Fruit fly (Drosophila melanogaster) whole organism, embryonic: ENCODE results near the gene how.
A peak's percentile ranks its signal among the peaks of the same experiment; 100 is the strongest.

Experiments
- CG10274 ChIP-seq: fragments of 200-800 bp; sonication (Bioruptor generic); optimal IDR thresholded peaks from 3 replicates; lab custom pipeline; 2017; ENCODE audit warnings: missing biosample characterization, mild to moderate bottlenecking, missing genetic modification characterization
- CG10565 ChIP-seq: fragments of 200-800 bp; sonication (Bioruptor generic); optimal IDR thresholded peaks from 3 replicates; lab custom pipeline; 2016; ENCODE audit warnings: missing biosample characterization, mild to moderate bottlenecking, missing genetic modification characterization
- CG11560 ChIP-seq: fragments of 200-800 bp; sonication (Bioruptor generic); IDR thresholded peaks from 3 replicates; pipeline ENCODE4 v1.3.6; 2022; ENCODE audit warnings: missing biosample characterization, missing genetic modification characterization
- CG11695 ChIP-seq: fragments of 200-800 bp; sonication (Bioruptor generic); IDR thresholded peaks from 3 replicates; pipeline ENCODE4 v1.3.6; 2022; ENCODE audit warnings: missing biosample characterization, missing genetic modification characterization
- CG13287 ChIP-seq: fragments of 200-800 bp; sonication (Bioruptor generic); IDR thresholded peaks from 2 replicates; pipeline ENCODE4 v1.3.6; 2022; ENCODE audit warnings: missing biosample characterization, missing genetic modification characterization; ENCODE audit not compliant: partially characterized antibody
- CG13775 ChIP-seq: fragments of 200-800 bp; sonication (Bioruptor generic); optimal IDR thresholded peaks from 3 replicates; lab custom pipeline; 2017; ENCODE audit warnings: missing biosample characterization, mild to moderate bottlenecking, missing genetic modification characterization
- CG13894 ChIP-seq: fragments of 200-800 bp; sonication (Bioruptor generic); optimal IDR thresholded peaks from 3 replicates; lab custom pipeline; 2018; ENCODE audit warnings: missing biosample characterization, mild to moderate bottlenecking, missing genetic modification characterization, moderate library complexity
- CG14050 ChIP-seq: fragments of 200-800 bp; sonication (Bioruptor generic); IDR thresholded peaks from 3 replicates; pipeline ENCODE4 v1.3.6; 2022; ENCODE audit warnings: missing biosample characterization, missing genetic modification characterization
- CG14965 ChIP-seq: fragments of 200-800 bp; sonication (Bioruptor generic); optimal IDR thresholded peaks from 2 replicates; lab custom pipeline; 2016; ENCODE audit warnings: missing biosample characterization, missing genetic modification characterization, borderline replicate concordance
- CG15269 ChIP-seq: fragments of 200-800 bp; sonication (Bioruptor generic); optimal IDR thresholded peaks from 2 replicates; lab custom pipeline; 2018; ENCODE audit warnings: missing biosample characterization, mild to moderate bottlenecking, missing genetic modification characterization, moderate library complexity
- CG1602 ChIP-seq: fragments of 200-800 bp; sonication (Bioruptor generic); optimal IDR thresholded peaks from 3 replicates; lab custom pipeline; 2016; ENCODE audit warnings: missing biosample characterization, missing genetic modification characterization
- CG17359 ChIP-seq: fragments of 200-800 bp; sonication (Bioruptor generic); optimal IDR thresholded peaks from 3 replicates; lab custom pipeline; 2018; ENCODE audit warnings: missing biosample characterization, mild to moderate bottlenecking, missing genetic modification characterization, moderate library complexity
- CG3407 ChIP-seq: fragments of 200-800 bp; sonication (Bioruptor generic); optimal IDR thresholded peaks from 2 replicates; lab custom pipeline; 2018; ENCODE audit warnings: missing biosample characterization, mild to moderate bottlenecking, missing genetic modification characterization
- CG42726 ChIP-seq: fragments of 200-800 bp; sonication (Bioruptor generic); IDR thresholded peaks from 2 replicates; pipeline ENCODE4 v1.3.6; 2022; ENCODE audit warnings: missing biosample characterization, missing genetic modification characterization; ENCODE audit not compliant: partially characterized antibody
- CG4360 ChIP-seq: fragments of 200-800 bp; sonication (Bioruptor generic); IDR thresholded peaks from 2 replicates; pipeline ENCODE4 v1.3.6; 2022; ENCODE audit warnings: missing biosample characterization, missing genetic modification characterization
- CG6854 ChIP-seq: fragments of 200-800 bp; sonication (Bioruptor generic); optimal IDR thresholded peaks from 3 replicates; lab custom pipeline; 2017; ENCODE audit warnings: missing biosample characterization, mild to moderate bottlenecking, missing genetic modification characterization
- CG7357 ChIP-seq: fragments of 200-800 bp; sonication (Bioruptor generic); IDR thresholded peaks from 3 replicates; pipeline ENCODE4 v1.3.6; 2022; ENCODE audit warnings: missing biosample characterization, missing genetic modification characterization
- CG7745 ChIP-seq: fragments of 200-800 bp; sonication (Bioruptor generic); optimal IDR thresholded peaks from 2 replicates; lab custom pipeline; 2018; ENCODE audit warnings: missing biosample characterization, mild to moderate bottlenecking, missing genetic modification characterization, moderate library complexity
- D ChIP-seq, 2 experiments: fragments of 200-800 bp in 1 of 2; fragments of >200 bp in 1 of 2; sonication (Bioruptor generic) in 1 of 2; optimal IDR thresholded peaks; 2 replicates in 1 of 2; 3 replicates in 1 of 2; lab custom pipeline; 2017; ENCODE audit warnings: mild to moderate bottlenecking in 1 of 2, missing biosample characterization in 1 of 2, missing genetic modification characterization in 1 of 2, missing genetic modification reagents in 1 of 2
- D19B ChIP-seq: fragments of 200-800 bp; sonication (Bioruptor generic); optimal IDR thresholded peaks from 2 replicates; lab custom pipeline; 2017; ENCODE audit warnings: missing biosample characterization, mild to moderate bottlenecking, missing genetic modification characterization
- Dip3 ChIP-seq: fragments of 200-800 bp; sonication (Bioruptor generic); optimal IDR thresholded peaks from 3 replicates; lab custom pipeline; 2016; ENCODE audit warnings: missing biosample characterization, missing genetic modification characterization
- Dref ChIP-seq: fragments of 200-800 bp; sonication (Bioruptor generic); IDR thresholded peaks from 2 replicates; pipeline ENCODE4 v1.3.6; 2022; ENCODE audit warnings: missing biosample characterization, missing genetic modification characterization
- Elba2 ChIP-seq: fragments of 200-800 bp; sonication (Bioruptor generic); optimal IDR thresholded peaks from 3 replicates; lab custom pipeline; 2016; ENCODE audit warnings: missing biosample characterization, missing genetic modification characterization
- Fer1 ChIP-seq: fragments of 200-800 bp; sonication (Bioruptor generic); optimal IDR thresholded peaks from 2 replicates; lab custom pipeline; 2017; ENCODE audit warnings: missing biosample characterization, mild to moderate bottlenecking, missing genetic modification characterization
- HLH4C ChIP-seq: fragments of 200-800 bp; sonication (Bioruptor generic); IDR thresholded peaks from 3 replicates; pipeline ENCODE4 v1.3.6; 2022; ENCODE audit warnings: missing biosample characterization, missing genetic modification characterization; ENCODE audit not compliant: partially characterized antibody
- HmgD ChIP-seq: fragments of 200-800 bp; sonication (Bioruptor generic); optimal IDR thresholded peaks from 3 replicates; lab custom pipeline; 2016; ENCODE audit warnings: missing biosample characterization, missing genetic modification characterization
- Jarid2 ChIP-seq: fragments of 200-800 bp; sonication (Bioruptor generic); optimal IDR thresholded peaks from 3 replicates; lab custom pipeline; 2017; ENCODE audit warnings: mild to moderate bottlenecking, missing biosample characterization, missing genetic modification reagents, missing genetic modification characterization
- Meics ChIP-seq: fragments of 200-800 bp; sonication (Bioruptor generic); optimal IDR thresholded peaks from 2 replicates; lab custom pipeline; 2017; ENCODE audit warnings: missing biosample characterization, mild to moderate bottlenecking, missing genetic modification characterization
- abd-A ChIP-seq: fragments of 200-800 bp; sonication (Bioruptor generic); optimal IDR thresholded peaks from 3 replicates; lab custom pipeline; 2019; ENCODE audit warnings: missing biosample characterization, mild to moderate bottlenecking, missing genetic modification characterization, moderate library complexity
- amos ChIP-seq: fragments of 200-800 bp; sonication (Bioruptor generic); IDR thresholded peaks from 2 replicates; pipeline ENCODE4 v1.3.6; 2022; ENCODE audit warnings: missing biosample characterization, missing genetic modification characterization; ENCODE audit not compliant: partially characterized antibody
- da ChIP-seq: fragments of 200-800 bp; sonication (Bioruptor generic); optimal IDR thresholded peaks from 2 replicates; lab custom pipeline; 2016; ENCODE audit warnings: missing biosample characterization, missing genetic modification characterization
- dan ChIP-seq: fragments of 200-800 bp; sonication (Bioruptor generic); IDR thresholded peaks from 2 replicates; pipeline ENCODE4 v1.3.6; 2022; ENCODE audit warnings: missing biosample characterization, missing genetic modification characterization
- dm ChIP-seq: fragments of 200-800 bp; sonication (Bioruptor generic); optimal IDR thresholded peaks from 3 replicates; lab custom pipeline; 2016; ENCODE audit warnings: missing biosample characterization, missing genetic modification characterization
- eve ChIP-seq, 2 experiments: fragments of >200 bp; optimal IDR thresholded peaks; 2 replicates each; lab custom pipeline; 2017; ENCODE audit warnings: missing biosample characterization in 2 of 2, missing genetic modification characterization in 2 of 2
- ewg ChIP-seq: fragments of 200-800 bp; sonication (Bioruptor generic); optimal IDR thresholded peaks from 3 replicates; lab custom pipeline; 2017; ENCODE audit warnings: mild to moderate bottlenecking, missing biosample characterization, missing genetic modification reagents, missing genetic modification characterization
- gem ChIP-seq: fragments of 200-800 bp; sonication (Bioruptor generic); optimal IDR thresholded peaks from 2 replicates; lab custom pipeline; 2019; ENCODE audit warnings: missing biosample characterization, mild to moderate bottlenecking, missing genetic modification characterization, moderate library complexity
- hth ChIP-seq: fragments of >200 bp; optimal IDR thresholded peaks from 2 replicates; lab custom pipeline; 2017; ENCODE audit warnings: inconsistent platforms
- inv ChIP-seq: fragments of 200-800 bp; sonication (Bioruptor generic); IDR thresholded peaks from 2 replicates; pipeline ENCODE4 v1.3.6; 2022; ENCODE audit warnings: missing biosample characterization, missing genetic modification characterization; ENCODE audit not compliant: partially characterized antibody
- nerfin-1 ChIP-seq: fragments of 200-800 bp; sonication (Bioruptor generic); optimal IDR thresholded peaks from 3 replicates; lab custom pipeline; 2019; ENCODE audit warnings: missing biosample characterization, mild to moderate bottlenecking, missing genetic modification characterization, moderate library complexity
- scrt ChIP-seq: fragments of 200-800 bp; sonication (Bioruptor generic); optimal IDR thresholded peaks from 2 replicates; lab custom pipeline; 2018; ENCODE audit warnings: missing biosample characterization, mild to moderate bottlenecking, missing genetic modification characterization, moderate library complexity
- so ChIP-seq: fragments of 200-800 bp; sonication (Bioruptor generic); IDR thresholded peaks from 3 replicates; pipeline ENCODE4 v1.3.6; 2022; ENCODE audit warnings: missing biosample characterization, missing genetic modification characterization
- sob ChIP-seq: fragments of 200-800 bp; sonication (Bioruptor generic); IDR thresholded peaks from 2 replicates; pipeline ENCODE4 v1.3.6; 2022; ENCODE audit warnings: missing biosample characterization, missing genetic modification characterization
- sr ChIP-seq: fragments of 200-800 bp; sonication (Bioruptor generic); IDR thresholded peaks from 3 replicates; pipeline ENCODE4 v1.3.6; 2022; ENCODE audit warnings: missing biosample characterization, missing genetic modification characterization
- stwl ChIP-seq: fragments of 200-800 bp; sonication (Bioruptor generic); optimal IDR thresholded peaks from 3 replicates; lab custom pipeline; 2018; ENCODE audit warnings: missing biosample characterization, mild to moderate bottlenecking, missing genetic modification characterization, moderate library complexity
- tll ChIP-seq, 2 experiments: fragments of 200-800 bp in 1 of 2; fragments of >200 bp in 1 of 2; sonication (Bioruptor generic) in 1 of 2; optimal IDR thresholded peaks; 2 replicates each; lab custom pipeline; 2017 to 2019; ENCODE audit warnings: missing biosample characterization in 2 of 2, missing genetic modification characterization in 2 of 2, mild to moderate bottlenecking in 1 of 2, moderate library complexity in 1 of 2
- toy ChIP-seq: fragments of 200-800 bp; sonication (Bioruptor generic); IDR thresholded peaks from 2 replicates; pipeline ENCODE4 v1.3.6; 2022; ENCODE audit warnings: missing biosample characterization, missing genetic modification characterization

how gene

dm6 chr3R:22080161-22080560 lies 38.2 kb downstream of the how start, which contains the start of gene CG13408:
TSS of gene CG13408 (plus strand) at chr3R:22080382.
- peak; percentile 94 for TF ChIP-seq scrt (GFP tag; lab: Kevin White, UChicago)
- TF ChIP-seq gem (tag; lab: Kevin White, UChicago): no peak
- no peak for TF ChIP-seq CG11560
- TF ChIP-seq stwl: peak; percentile 25
- TF ChIP-seq CG42726 (GFP tag; lab: Robert Waterston, UW): peak; percentile 18; the same call in 1 of the 2 replicates
- TF ChIP-seq da (GFP tag; lab: Kevin White, UChicago): no peak
- peak; percentile 62 for TF ChIP-seq abd-A (tag; lab: Kevin White, UChicago)
- TF ChIP-seq D19B: no peak
- TF ChIP-seq sob (GFP tag; lab: Robert Waterston, UW): peak; percentile 32; the same call in 1 of the 2 replicates
- TF ChIP-seq Jarid2 (GFP tag; lab: Kevin White, UChicago): peak; percentile 49
- TF ChIP-seq CG13894 (tag; lab: Kevin White, UChicago): peak; percentile 55
- TF ChIP-seq tll (GFP tag; optimal IDR thresholded peaks at IDR 0.05; lab: Kevin White, UChicago): peak in 1 of 2 experiments; percentile 9
- TF ChIP-seq ewg (GFP tag; lab: Kevin White, UChicago): peak; percentile 68
- TF ChIP-seq, all 482 proteins: peak for 9

- TF ChIP-seq CG10274 (GFP tag; lab: Kevin White, UChicago): peak; percentile 17
- no peak for TF ChIP-seq dm (GFP tag; lab: Kevin White, UChicago)
These were observed 44.3 kb downstream of the how start, which contains the start of gene BomT3 for dm6 chr3R:22086297-22086696. TSS of gene BomT3 (minus strand) at chr3R:22086397.

- TF ChIP-seq D (optimal IDR thresholded peaks at IDR 0.05; lab: Kevin White, UChicago) (no peak), D (GFP tag; optimal IDR thresholded peaks at IDR 0.05; lab: Kevin White, UChicago) (no peak), so (no peak), CG3407 (GFP tag; lab: Kevin White, UChicago) (no peak), CG13287 (GFP tag; lab: Robert Waterston, UW) (no peak), Meics (no peak), HmgD (GFP tag; lab: Kevin White, UChicago) (no peak), Elba2 (GFP tag; lab: Kevin White, UChicago) (no peak), CG6854 (GFP tag; lab: Kevin White, UChicago) (no peak), Fer1 (GFP tag; lab: Kevin White, UChicago) (no peak), CG10565 (GFP tag; lab: Kevin White, UChicago) (no peak), CG15269 (tag; lab: Kevin White, UChicago) (no peak), CG7357 (no peak), Dip3 (GFP tag; lab: Kevin White, UChicago) (no peak), eve (GFP tag; optimal IDR thresholded peaks at IDR 0.05; lab: Kevin White, UChicago) (no peak), sr (GFP tag; lab: Robert Waterston, UW) (no peak)
- TF ChIP-seq, all 482 proteins: peak for 0
These were observed 44.8 kb downstream of the how start, which contains the start of gene BomBc3 for dm6 chr3R:22086775-22087174. TSS of gene BomBc3 (plus strand) at chr3R:22087075.

- TF ChIP-seq hth (lab: Kevin White, UChicago) (no peak), amos (peak; percentile 28; the same call in 1 of the 2 replicates), toy (GFP tag; lab: Robert Waterston, UW) (no peak), dan (GFP tag; lab: Robert Waterston, UW) (no peak), Dref (GFP tag; lab: Robert Waterston, UW) (no peak), CG14050 (GFP tag; lab: Robert Waterston, UW) (no peak), CG1602 (no peak), CG13775 (no peak), CG4360 (no peak), CG14965 (GFP tag; lab: Kevin White, UChicago) (no peak), nerfin-1 (tag; lab: Kevin White, UChicago) (no peak), CG11695 (GFP tag; lab: Robert Waterston, UW) (no peak), CG17359 (tag; lab: Kevin White, UChicago) (no peak), HLH4C (GFP tag; lab: Robert Waterston, UW) (no peak), CG7745 (no peak), inv (GFP tag; lab: Robert Waterston, UW) (no peak)
These were observed 52.0 kb downstream of the how start for dm6 chr3R:22093950-22094349.
